Fruit fly (Drosophila melanogaster): ENCODE measurements around the gene CG14086.

dm6 chr3L:19329499-19329898, 53.9 kb downstream of the CG14086 start:
- TF ChIP-seq Hnf4 (GFP tag; optimal IDR thresholded peaks at IDR 0.05) (no peak), HLH106 (tag; optimal IDR thresholded peaks at IDR 0.05) (no peak)

All from whole organism, wandering third instar larva.